Worm (Caenorhabditis elegans): ENCODE measurements around the gene mpz-5.

DNA sequence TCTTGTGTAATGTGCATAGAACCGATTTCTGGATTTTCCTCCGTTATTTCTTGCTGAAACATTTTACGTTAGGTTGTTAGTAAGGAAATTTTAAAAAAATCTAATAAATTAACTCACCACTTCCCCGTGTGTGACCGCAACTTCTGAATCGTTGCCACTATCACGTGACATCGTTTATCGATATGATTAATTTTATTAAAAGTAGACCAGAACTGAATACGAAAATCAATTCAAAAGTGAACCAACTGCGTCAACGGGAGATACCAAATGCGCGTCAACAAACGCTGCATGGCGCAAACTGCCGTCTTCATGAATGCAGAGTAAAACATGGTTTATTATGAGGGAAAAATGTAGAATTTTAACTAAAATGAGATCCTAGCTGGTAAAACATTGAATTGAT, 7.6 kb downstream of the mpz-5 start, which contains the start of gene sir-2.1:
- no peak for TF ChIP-seq pqm-1 (tag; optimal IDR thresholded peaks at IDR 0.05)
- no peak for TF ChIP-seq tbx-2 (tag; optimal IDR thresholded peaks at IDR 0.05)
- TF ChIP-seq elt-2 (tag; optimal IDR thresholded peaks at IDR 0.05): no peak
